Fruit fly (Drosophila melanogaster) whole organism, prepupa: ENCODE results near the gene cocoon.

Experiments used
- CG8119 ChIP-seq: fragments of 200-800 bp; sonication (Bioruptor generic); IDR thresholded peaks from 3 replicates; pipeline ENCODE4 v1.3.6; 2022; ENCODE audit warnings: missing biosample characterization, missing genetic modification characterization
- Hr39 ChIP-seq: fragments of 200-800 bp; sonication (Bioruptor generic); optimal IDR thresholded peaks from 2 replicates; lab custom pipeline; 2016; ENCODE audit warnings: missing biosample characterization, missing genetic modification characterization
- OdsH ChIP-seq: fragments of 200-800 bp; sonication (Bioruptor generic); optimal IDR thresholded peaks from 3 replicates; lab custom pipeline; 2016; ENCODE audit warnings: missing biosample characterization, missing genetic modification characterization
- cyc ChIP-seq: fragments of 200-800 bp; sonication (Bioruptor generic); optimal IDR thresholded peaks from 3 replicates; lab custom pipeline; 2016; ENCODE audit warnings: missing biosample characterization, missing genetic modification characterization
- esn ChIP-seq: fragments of 200-800 bp; sonication (Bioruptor generic); optimal IDR thresholded peaks from 2 replicates; lab custom pipeline; 2016; ENCODE audit warnings: missing biosample characterization, mild to moderate bottlenecking, missing genetic modification characterization, moderate library complexity
- salr ChIP-seq, 2 experiments: fragments of 200-800 bp; sonication (Bioruptor generic); optimal IDR thresholded peaks; 3 replicates each; lab custom pipeline; 2016 to 2018; ENCODE audit warnings: missing biosample characterization in 2 of 2, missing genetic modification characterization in 2 of 2, mild to moderate bottlenecking in 1 of 2

DNA sequence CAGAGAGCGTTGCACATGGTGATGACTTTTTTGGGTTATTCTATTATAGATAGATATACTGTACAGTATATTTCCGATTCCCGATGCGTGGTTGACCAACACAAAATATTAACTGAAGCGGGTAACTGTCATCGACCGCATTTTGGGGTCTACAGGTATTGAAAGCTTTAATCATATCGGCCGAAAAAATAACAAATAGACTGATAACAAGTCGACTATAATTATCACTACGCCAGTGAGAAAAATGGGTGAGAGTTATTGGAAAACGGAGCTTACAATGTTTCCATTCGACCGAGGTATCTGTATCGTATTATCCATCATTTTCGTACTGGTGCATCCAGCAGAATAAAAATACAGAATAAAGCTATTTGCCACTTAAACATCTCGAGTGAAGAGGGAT lies 44.4 kb upstream of the cocoon start:
- TF ChIP-seq Hr39, result no peak
- no peak for TF ChIP-seq cyc (GFP tag; lab: Kevin White, UChicago)
- TF ChIP-seq CG8119 (GFP tag; lab: Robert Waterston, UW), result no peak
- no peak for TF ChIP-seq esn
- no peak for TF ChIP-seq OdsH (GFP tag; lab: Kevin White, UChicago)
- no peak for TF ChIP-seq salr (GFP tag; optimal IDR thresholded peaks at IDR 0.05; lab: Kevin White, UChicago)
